Fruit fly (Drosophila melanogaster): ENCODE results near the gene Tak1.
A peak's percentile ranks its signal among the peaks of the same experiment; 100 is the strongest.

The Tak1 gene

DNA sequence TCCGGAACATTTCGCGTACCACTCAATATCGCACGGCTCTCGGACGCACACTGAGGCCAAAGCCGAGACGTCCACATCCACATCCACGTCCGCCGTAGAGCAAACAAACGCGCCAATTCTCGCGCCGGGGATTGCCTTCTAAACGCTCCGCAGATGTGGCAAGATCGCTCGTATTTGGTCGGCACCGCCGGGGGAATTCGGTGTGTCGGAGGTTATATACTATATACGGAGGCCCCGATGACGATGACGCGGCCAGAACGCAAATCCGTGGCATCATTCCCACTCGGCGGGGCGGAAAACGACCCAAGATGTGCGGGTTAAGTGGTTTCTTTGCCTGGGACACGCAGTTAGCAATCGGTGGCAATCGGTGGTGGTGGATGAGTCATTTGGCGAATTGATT, 6.5 kb downstream of the Tak1 start:
- TF ChIP-seq Dfd (GFP tag; optimal IDR thresholded peaks at IDR 0.05) (no peak), rgr (GFP tag; optimal IDR thresholded peaks at IDR 0.05) (no peak), tai (GFP tag; optimal IDR thresholded peaks at IDR 0.05) (no peak), lola (GFP tag; optimal IDR thresholded peaks at IDR 0.05) (no peak), Mio (GFP tag; optimal IDR thresholded peaks at IDR 0.05) (no peak), Abd-B (GFP tag; optimal IDR thresholded peaks at IDR 0.05) (no peak)

DNA sequence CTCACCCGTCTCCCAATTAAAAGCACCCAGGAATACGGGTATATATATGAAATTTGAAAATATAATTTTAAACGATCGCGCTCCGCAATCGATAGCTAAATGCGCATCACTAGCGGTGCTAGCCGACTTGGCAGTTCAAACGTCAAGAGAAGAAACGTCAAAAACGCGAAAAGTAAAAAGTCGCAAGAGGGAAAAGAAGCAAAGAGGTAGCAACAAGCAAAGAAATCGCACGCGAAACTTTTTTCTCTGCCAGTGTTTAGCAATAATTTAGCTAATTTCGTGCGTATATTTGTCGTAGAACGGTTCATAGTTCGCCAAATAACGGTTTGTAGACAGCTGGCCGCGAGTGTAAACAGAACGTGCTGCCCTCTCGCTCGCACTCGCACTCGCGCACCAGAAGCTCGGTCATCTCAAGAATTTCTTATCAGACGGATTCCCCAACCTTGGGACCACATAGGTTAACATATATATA, 13.3 kb downstream of the Tak1 start, which contains the start of gene CG1812:
Gene CG1812, plus strand, starts transcription at position 163 of the 472 bp plus-strand sequence.
- TF ChIP-seq sv (GFP tag; optimal IDR thresholded peaks at IDR 0.05) = peak; percentile 64
- TF ChIP-seq Hr78 (GFP tag; optimal IDR thresholded peaks at IDR 0.05) = no peak
- TF ChIP-seq Hr83 (GFP tag; optimal IDR thresholded peaks at IDR 0.05; ENCODE audit: poor library complexity, severe bottlenecking) = no peak
- TF ChIP-seq CrebA (GFP tag; optimal IDR thresholded peaks at IDR 0.05; ENCODE audit: borderline replicate concordance) = no peak
- peak; percentile 52 for TF ChIP-seq Hnf4 (GFP tag; optimal IDR thresholded peaks at IDR 0.05)
- no peak for TF ChIP-seq fru (GFP tag; optimal IDR thresholded peaks at IDR 0.05)
- no peak for TF ChIP-seq dsf (GFP tag; optimal IDR thresholded peaks at IDR 0.05; ENCODE audit: borderline replicate concordance)
- no peak for TF ChIP-seq sage (GFP tag; optimal IDR thresholded peaks at IDR 0.05)
- TF ChIP-seq tai (GFP tag; optimal IDR thresholded peaks at IDR 0.05) = peak; percentile 31
- peak; percentile 66 for TF ChIP-seq rgr (GFP tag; optimal IDR thresholded peaks at IDR 0.05)
- no peak for TF ChIP-seq foxo (GFP tag; optimal IDR thresholded peaks at IDR 0.05)
- no peak for TF ChIP-seq jim (GFP tag; optimal IDR thresholded peaks at IDR 0.05)
- TF ChIP-seq CG32264 (GFP tag; optimal IDR thresholded peaks at IDR 0.05) = no peak
- no peak for TF ChIP-seq Mio (GFP tag; optimal IDR thresholded peaks at IDR 0.05)
- peak; percentile 47 for TF ChIP-seq br (GFP tag; optimal IDR thresholded peaks at IDR 0.05)
- no peak for TF ChIP-seq dmrt93B (GFP tag; optimal IDR thresholded peaks at IDR 0.05)
- peak; percentile 55 for TF ChIP-seq ey (GFP tag; optimal IDR thresholded peaks at IDR 0.05)
- TF ChIP-seq Sp1 (GFP tag; optimal IDR thresholded peaks at IDR 0.05) = peak; percentile 46
- no peak for TF ChIP-seq CG9705 (GFP tag; optimal IDR thresholded peaks at IDR 0.05)
- peak; percentile 28 for TF ChIP-seq Jra (GFP tag; optimal IDR thresholded peaks at IDR 0.05)
- TF ChIP-seq h (GFP tag; optimal IDR thresholded peaks at IDR 0.05) = peak; percentile 50
- TF ChIP-seq Abd-B (GFP tag; optimal IDR thresholded peaks at IDR 0.05) = no peak
- no peak for TF ChIP-seq pan (optimal IDR thresholded peaks at IDR 0.05)
- peak; percentile 23 for TF ChIP-seq OdsH (GFP tag; optimal IDR thresholded peaks at IDR 0.05)
- TF ChIP-seq Rel (GFP tag; optimal IDR thresholded peaks at IDR 0.05) = no peak
- peak; percentile 60 for TF ChIP-seq Rel (tag; optimal IDR thresholded peaks at IDR 0.05)
- TF ChIP-seq lola (GFP tag; optimal IDR thresholded peaks at IDR 0.05) = no peak
- TF ChIP-seq Dfd (GFP tag; optimal IDR thresholded peaks at IDR 0.05) = no peak
- TF ChIP-seq dl (GFP tag; optimal IDR thresholded peaks at IDR 0.05; ENCODE audit: insufficient read depth in 1 of 2, partially characterized antibody in 2 of 2) = no peak
- TF ChIP-seq GATAd (GFP tag; optimal IDR thresholded peaks at IDR 0.05) = no peak
- TF ChIP-seq HLH106 (tag; optimal IDR thresholded peaks at IDR 0.05) = peak; percentile 43
- peak; percentile 81 for TF ChIP-seq psq (GFP tag; optimal IDR thresholded peaks at IDR 0.05)
- no peak for TF ChIP-seq usp (GFP tag; optimal IDR thresholded peaks at IDR 0.05)
- TF ChIP-seq N (GFP tag; optimal IDR thresholded peaks at IDR 0.05) = no peak
- TF ChIP-seq brk (GFP tag; optimal IDR thresholded peaks at IDR 0.05) = no peak
- TF ChIP-seq Myc (optimal IDR thresholded peaks at IDR 0.05) = peak; percentile 90
- TF ChIP-seq woc (GFP tag; optimal IDR thresholded peaks at IDR 0.05) = peak; percentile 77
- no peak for TF ChIP-seq Dif (GFP tag; optimal IDR thresholded peaks at IDR 0.05; ENCODE audit: partially characterized antibody)
- no peak for TF ChIP-seq Vsx2 (GFP tag; optimal IDR thresholded peaks at IDR 0.05; ENCODE audit: partially characterized antibody)

DNA sequence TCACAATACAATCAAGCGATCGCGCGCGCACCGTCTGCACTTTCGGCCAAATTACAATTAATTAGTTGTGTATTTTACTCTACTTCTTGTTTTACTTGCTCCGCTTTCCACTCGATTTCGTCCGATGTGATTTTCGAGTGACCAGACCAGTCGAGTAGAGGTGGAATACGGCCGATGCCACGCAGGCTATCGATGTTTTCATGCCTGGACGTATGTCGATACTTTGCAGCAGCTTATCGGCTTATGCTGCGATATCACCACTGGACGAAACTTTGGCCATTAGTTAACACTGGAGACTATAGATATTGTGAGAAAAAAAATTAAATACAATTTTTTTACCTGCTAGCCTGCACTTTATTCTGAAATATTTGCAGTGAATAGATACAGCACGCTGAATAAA, 14.2 kb downstream of the Tak1 start, which contains the start of gene RhoGAP19D:
Gene RhoGAP19D, minus strand, starts transcription at position 155 of the 400 bp plus-strand sequence.
- TF ChIP-seq dsf (GFP tag; optimal IDR thresholded peaks at IDR 0.05; ENCODE audit: borderline replicate concordance) (peak; percentile 32), Myc (optimal IDR thresholded peaks at IDR 0.05) (no peak), N (GFP tag; optimal IDR thresholded peaks at IDR 0.05) (no peak), usp (GFP tag; optimal IDR thresholded peaks at IDR 0.05) (no peak), Hr83 (GFP tag; optimal IDR thresholded peaks at IDR 0.05; ENCODE audit: poor library complexity, severe bottlenecking) (peak; percentile 95), dmrt93B (GFP tag; optimal IDR thresholded peaks at IDR 0.05) (peak; percentile 17), CG32264 (GFP tag; optimal IDR thresholded peaks at IDR 0.05) (peak; percentile 3), GATAd (GFP tag; optimal IDR thresholded peaks at IDR 0.05) (peak; percentile 46), sage (GFP tag; optimal IDR thresholded peaks at IDR 0.05) (peak; percentile 22), Jra (GFP tag; optimal IDR thresholded peaks at IDR 0.05) (peak; percentile 60), h (GFP tag; optimal IDR thresholded peaks at IDR 0.05) (peak; percentile 77), Dif (GFP tag; optimal IDR thresholded peaks at IDR 0.05; ENCODE audit: partially characterized antibody) (no peak), Dfd (GFP tag; optimal IDR thresholded peaks at IDR 0.05) (no peak), dl (GFP tag; optimal IDR thresholded peaks at IDR 0.05; ENCODE audit: insufficient read depth in 1 of 2, partially characterized antibody in 2 of 2) (no peak), Rel (GFP tag; optimal IDR thresholded peaks at IDR 0.05) (no peak), Rel (tag; optimal IDR thresholded peaks at IDR 0.05) (peak; percentile 60), Hnf4 (GFP tag; optimal IDR thresholded peaks at IDR 0.05) (peak; percentile 82), br (GFP tag; optimal IDR thresholded peaks at IDR 0.05) (peak; percentile 44), ey (GFP tag; optimal IDR thresholded peaks at IDR 0.05) (peak; percentile 54), Mio (GFP tag; optimal IDR thresholded peaks at IDR 0.05) (no peak), lola (GFP tag; optimal IDR thresholded peaks at IDR 0.05) (no peak), sv (GFP tag; optimal IDR thresholded peaks at IDR 0.05) (peak; percentile 20), Sp1 (GFP tag; optimal IDR thresholded peaks at IDR 0.05) (peak; percentile 41), foxo (GFP tag; optimal IDR thresholded peaks at IDR 0.05) (peak in 1 of 2 experiments; percentile 72), Hr78 (GFP tag; optimal IDR thresholded peaks at IDR 0.05) (no peak), OdsH (GFP tag; optimal IDR thresholded peaks at IDR 0.05) (peak; percentile 16), CrebA (GFP tag; optimal IDR thresholded peaks at IDR 0.05; ENCODE audit: borderline replicate concordance) (no peak), woc (GFP tag; optimal IDR thresholded peaks at IDR 0.05) (no peak), Vsx2 (GFP tag; optimal IDR thresholded peaks at IDR 0.05; ENCODE audit: partially characterized antibody) (no peak), CG9705 (GFP tag; optimal IDR thresholded peaks at IDR 0.05) (peak; percentile 35), pan (optimal IDR thresholded peaks at IDR 0.05) (no peak), fru (GFP tag; optimal IDR thresholded peaks at IDR 0.05) (peak; percentile 56), jim (GFP tag; optimal IDR thresholded peaks at IDR 0.05) (peak; percentile 10), rgr (GFP tag; optimal IDR thresholded peaks at IDR 0.05) (peak; percentile 69), psq (GFP tag; optimal IDR thresholded peaks at IDR 0.05) (peak; percentile 75), brk (GFP tag; optimal IDR thresholded peaks at IDR 0.05) (peak; percentile 49), tai (GFP tag; optimal IDR thresholded peaks at IDR 0.05) (peak; percentile 71)
